Worm (Caenorhabditis elegans) whole organism, young adult: ENCODE data around the gene C43G2.3.
"Not testable (repeated sequence)": the region's sequence is repeated elsewhere in the genome, so short reads cannot be mapped to it uniquely, and the experiment has no call there.

ENCODE experiments used
- B0035.1 ChIP-seq: sonication (generic microtip); optimal IDR thresholded peaks from 2 replicates; lab custom pipeline; 2016; ENCODE audit warnings: missing genetic modification characterization, mild to moderate bottlenecking, missing compliant biosample characterization, missing genotype, missing genetic modification reagents
- B0336.3 ChIP-seq: fragments of 200-800 bp; sonication (Bioruptor generic); IDR thresholded peaks from 2 replicates; pipeline ENCODE4 v1.3.6; 2022; ENCODE audit warnings: missing genetic modification characterization, missing compliant biosample characterization
- C06A6.2 ChIP-seq: fragments of 200-800 bp; sonication (Bioruptor generic); conservative IDR thresholded peaks from 2 replicates; pipeline ENCODE4 v1.3.6; 2022; ENCODE audit warnings: missing genetic modification characterization, missing compliant biosample characterization
- F23B12.7 ChIP-seq: sonication (generic microtip); optimal IDR thresholded peaks from 2 replicates; lab custom pipeline; 2017; ENCODE audit warnings: missing genetic modification characterization, mild to moderate bottlenecking, missing compliant biosample characterization, antibody characterized with exemption, moderate library complexity; ENCODE audit not compliant: insufficient read depth
- F49E8.2 ChIP-seq: sonication (generic microtip); optimal IDR thresholded peaks from 3 replicates; lab custom pipeline; 2017; ENCODE audit warnings: missing genetic modification characterization, mild to moderate bottlenecking, missing compliant biosample characterization, antibody characterized with exemption, moderate library complexity; ENCODE audit not compliant: insufficient read depth
- K11D2.4 ChIP-seq: fragments of 200-800 bp; sonication (Bioruptor generic); IDR thresholded peaks from 2 replicates; pipeline ENCODE4 v1.3.6; 2022; ENCODE audit warnings: missing genetic modification reagents, missing genetic modification characterization, missing compliant biosample characterization
- Y56A3A.18 ChIP-seq: fragments of 200-800 bp; sonication (Bioruptor generic); IDR thresholded peaks from 2 replicates; pipeline ENCODE4 v1.3.6; 2022; ENCODE audit warnings: missing genetic modification reagents, missing genetic modification characterization, missing compliant biosample characterization
- akir-1 ChIP-seq: fragments of 200-800 bp; sonication (Bioruptor generic); optimal IDR thresholded peaks from 2 replicates; lab custom pipeline; 2018; ENCODE audit warnings: mild to moderate bottlenecking, missing genetic modification characterization, moderate library complexity, missing compliant biosample characterization
- aptf-2 ChIP-seq: fragments of 200-800 bp; sonication (Bioruptor generic); conservative IDR thresholded peaks from 2 replicates; pipeline ENCODE4 v1.3.6; 2022; ENCODE audit warnings: missing genetic modification reagents, missing genetic modification characterization, missing compliant biosample characterization
- attf-3 ChIP-seq: fragments of 200-800 bp; sonication (Bioruptor generic); conservative IDR thresholded peaks from 2 replicates; pipeline ENCODE4 v1.3.6; 2022; ENCODE audit warnings: missing genetic modification reagents, missing genetic modification characterization, missing compliant biosample characterization
- attf-5 ChIP-seq: fragments of 200-800 bp; sonication (Bioruptor generic); optimal IDR thresholded peaks from 2 replicates; lab custom pipeline; 2018; ENCODE audit warnings: mild to moderate bottlenecking, missing genetic modification characterization, missing compliant biosample characterization
- cebp-1 ChIP-seq, 2 experiments: fragments of 200-800 bp in 1 of 2; sonication (Bioruptor generic) in 1 of 2; sonication (generic microtip) in 1 of 2; IDR thresholded peaks in 1 of 2; optimal IDR thresholded peaks in 1 of 2; 2 replicates each; pipeline versions ENCODE4 v1.3.6 to Lab custom; 2017 to 2022; ENCODE audit warnings: missing compliant biosample characterization in 2 of 2, missing genetic modification characterization in 2 of 2, mild to moderate bottlenecking in 1 of 2, missing genetic modification reagents in 1 of 2, moderate library complexity in 1 of 2
- ceh-79 ChIP-seq: sonication (generic microtip); optimal IDR thresholded peaks from 2 replicates; lab custom pipeline; 2017; ENCODE audit warnings: mild to moderate bottlenecking, missing genetic modification characterization, missing compliant biosample characterization
- chd-7 ChIP-seq: sonication (generic microtip); optimal IDR thresholded peaks from 2 replicates; lab custom pipeline; 2016; ENCODE audit warnings: mild to moderate bottlenecking, missing genetic modification characterization, moderate library complexity, missing compliant biosample characterization
- egl-18 ChIP-seq: fragments of 200-800 bp; sonication (Bioruptor generic); IDR thresholded peaks from 2 replicates; pipeline ENCODE4 v1.3.6; 2022; ENCODE audit warnings: missing genetic modification reagents, missing genetic modification characterization, missing compliant biosample characterization
- ekl-4 ChIP-seq: fragments of 200-800 bp; sonication (Bioruptor generic); IDR thresholded peaks from 2 replicates; pipeline ENCODE4 v1.3.6; 2022; ENCODE audit warnings: missing genetic modification reagents, missing genetic modification characterization, missing compliant biosample characterization
- gei-17 ChIP-seq: fragments of 200-800 bp; sonication (Bioruptor generic); optimal IDR thresholded peaks from 2 replicates; lab custom pipeline; 2018; ENCODE audit warnings: mild to moderate bottlenecking, missing genetic modification characterization, missing compliant biosample characterization
- lag-1 ChIP-seq: fragments of 200-800 bp; sonication (Bioruptor generic); IDR thresholded peaks from 2 replicates; pipeline ENCODE4 v1.3.6; 2022; ENCODE audit warnings: missing genetic modification reagents, missing genetic modification characterization, missing compliant biosample characterization
- madf-3 ChIP-seq: fragments of 200-800 bp; sonication (Bioruptor generic); IDR thresholded peaks from 2 replicates; pipeline ENCODE4 v1.3.6; 2022; ENCODE audit warnings: missing genetic modification reagents, missing genetic modification characterization, missing compliant biosample characterization
- madf-6 ChIP-seq: fragments of 200-800 bp; sonication (Bioruptor generic); IDR thresholded peaks from 2 replicates; pipeline ENCODE4 v1.3.6; 2022; ENCODE audit warnings: missing genetic modification reagents, missing genetic modification characterization, missing compliant biosample characterization
- mel-28 ChIP-seq: sonication (generic microtip); optimal IDR thresholded peaks from 2 replicates; lab custom pipeline; 2016; ENCODE audit warnings: borderline replicate concordance, mild to moderate bottlenecking, missing genetic modification characterization, missing compliant biosample characterization
- nfya-2 ChIP-seq: fragments of 200-800 bp; sonication (Bioruptor generic); IDR thresholded peaks from 2 replicates; pipeline ENCODE4 v1.3.6; 2022; ENCODE audit warnings: missing genetic modification reagents, missing genetic modification characterization, missing compliant biosample characterization
- nhr-80 ChIP-seq: sonication (generic microtip); optimal IDR thresholded peaks from 2 replicates; lab custom pipeline; 2016; ENCODE audit warnings: missing genetic modification characterization, missing compliant biosample characterization
- repo-1 ChIP-seq: sonication (generic microtip); optimal IDR thresholded peaks from 2 replicates; lab custom pipeline; 2017; ENCODE audit warnings: mild to moderate bottlenecking, missing genetic modification characterization, missing compliant biosample characterization
- sea-2 ChIP-seq: fragments of 200-800 bp; sonication (Bioruptor generic); IDR thresholded peaks from 2 replicates; pipeline ENCODE4 v1.3.6; 2022; ENCODE audit warnings: missing genetic modification characterization, missing compliant biosample characterization
- snpc-1.1 ChIP-seq: sonication (generic microtip); optimal IDR thresholded peaks from 2 replicates; lab custom pipeline; 2017; ENCODE audit warnings: missing genetic modification characterization, mild to moderate bottlenecking, missing compliant biosample characterization, antibody characterized with exemption, moderate library complexity, missing genotype, missing genetic modification reagents; ENCODE audit not compliant: insufficient read depth
- snpc-1.3 ChIP-seq: sonication (generic microtip); optimal IDR thresholded peaks from 2 replicates; lab custom pipeline; 2017; ENCODE audit warnings: missing genetic modification characterization, mild to moderate bottlenecking, missing compliant biosample characterization, antibody characterized with exemption, moderate library complexity, missing genotype, missing genetic modification reagents; ENCODE audit not compliant: insufficient read depth
- snpc-4 ChIP-seq, 5 experiments: fragments of 150-350 bp in 1 of 5; sonication (generic microtip) in 4 of 5; optimal IDR thresholded peaks; 2 replicates each; lab custom pipeline; 2014 to 2018; ENCODE audit warnings: missing genetic modification characterization in 5 of 5, missing biosample characterization in 3 of 5, antibody characterized with exemption in 2 of 5, mild to moderate bottlenecking in 2 of 5, missing compliant biosample characterization in 2 of 5, missing genotype in 2 of 5, moderate library complexity in 2 of 5, missing genetic modification reagents in 1 of 5
- ztf-18 ChIP-seq: sonication (generic microtip); optimal IDR thresholded peaks from 2 replicates; lab custom pipeline; 2016; ENCODE audit warnings: missing genotype, mild to moderate bottlenecking, missing genetic modification characterization, missing compliant biosample characterization
- ztf-26 ChIP-seq: sonication (generic microtip); optimal IDR thresholded peaks from 2 replicates; lab custom pipeline; 2017; ENCODE audit warnings: missing genetic modification characterization, missing compliant biosample characterization

Gene C43G2.3

ce11 chrIV:6598740-6599139 lies 20.7 kb downstream of the C43G2.3 start, which contains the start of gene nspb-5:
TSS of gene nspb-5 (plus strand) at chrIV:6599040.
- TF ChIP-seq Y56A3A.18 (GFP tag; lab: Robert Waterston, UW); ztf-26 (tag; lab: Kevin White, UChicago); snpc-1.1: not testable (repeated sequence)
- TF ChIP-seq, all 124 proteins: peak for 0; not testable (repeated sequence) for 124

DNA sequence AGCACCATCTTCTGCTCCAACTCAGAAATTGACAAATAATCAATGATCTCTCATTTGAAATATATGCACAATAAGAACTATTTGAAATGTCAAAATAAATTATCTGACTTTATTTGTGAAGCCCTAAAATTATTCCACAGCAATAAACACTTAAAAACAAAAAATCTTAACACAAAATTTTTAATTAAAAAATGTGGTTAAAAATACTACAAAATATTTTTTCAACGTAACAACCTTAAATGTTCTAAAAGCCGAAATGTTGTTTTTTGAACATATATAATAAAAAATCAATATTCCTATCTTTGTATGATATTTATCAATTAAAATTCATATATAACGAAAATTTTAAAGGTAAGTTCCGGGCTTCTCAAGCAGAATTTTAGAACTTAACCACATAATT lies 21.4 kb downstream of the C43G2.3 start, which contains the start of gene F38A5.8:
Gene F38A5.8, plus strand, starts transcription at position 301 of the 400 bp plus-strand sequence.
- no peak for TF ChIP-seq egl-18 (GFP tag; lab: Robert Waterston, UW)
- no peak for TF ChIP-seq nfya-2
- TF ChIP-seq, all 124 proteins: peak for 0

DNA sequence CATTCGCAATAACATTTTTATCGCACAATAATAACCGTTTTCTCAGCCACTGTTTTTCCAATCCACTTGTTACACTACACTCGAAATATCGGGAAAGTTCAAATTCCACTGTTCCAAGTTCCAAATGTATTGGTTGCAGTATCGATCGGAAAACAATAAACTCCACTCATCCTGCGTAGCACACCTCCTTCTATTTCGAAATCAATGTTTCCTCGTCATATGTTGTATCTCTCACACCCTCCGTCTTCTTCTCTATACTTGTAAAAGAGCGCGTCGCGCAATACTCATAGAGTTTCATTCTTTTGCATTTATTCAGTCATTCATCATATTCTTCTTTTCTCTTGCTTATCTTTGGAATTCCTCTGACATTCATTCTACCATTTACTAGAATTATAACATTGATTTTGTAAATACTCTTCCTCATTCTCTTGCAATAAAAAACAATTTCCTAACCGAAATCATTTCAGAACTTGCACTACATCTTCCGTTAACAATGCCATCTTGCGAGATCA lies 23.3 kb downstream of the C43G2.3 start, which contains the start of gene sup-36:
Gene sup-36, plus strand, starts transcription at position 462 of the 512 bp plus-strand sequence.
- no peak for TF ChIP-seq madf-3
- TF ChIP-seq F49E8.2 (tag; lab: Kevin White, UChicago) = no peak
- TF ChIP-seq ekl-4 (GFP tag; lab: Robert Waterston, UW) = no peak
- no peak for TF ChIP-seq aptf-2
- no peak for TF ChIP-seq F23B12.7 (tag; lab: Kevin White, UChicago)
- TF ChIP-seq nhr-80 (tag; lab: Kevin White, UChicago) = peak; percentile 31
- peak; percentile 46 for TF ChIP-seq attf-5 (GFP tag; lab: Kevin White, UChicago)
- no peak for TF ChIP-seq mel-28 (tag; lab: Kevin White, UChicago)
- TF ChIP-seq cebp-1 (GFP tag; IDR thresholded peaks at IDR 0.05; lab: Robert Waterston, UW) = peak; percentile 84
- TF ChIP-seq cebp-1 (tag; optimal IDR thresholded peaks at IDR 0.05; lab: Kevin White, UChicago) = peak; percentile 90
- TF ChIP-seq akir-1 = no peak
- TF ChIP-seq chd-7 (tag; lab: Kevin White, UChicago) = no peak
- TF ChIP-seq, all 124 proteins: peak for 3

DNA sequence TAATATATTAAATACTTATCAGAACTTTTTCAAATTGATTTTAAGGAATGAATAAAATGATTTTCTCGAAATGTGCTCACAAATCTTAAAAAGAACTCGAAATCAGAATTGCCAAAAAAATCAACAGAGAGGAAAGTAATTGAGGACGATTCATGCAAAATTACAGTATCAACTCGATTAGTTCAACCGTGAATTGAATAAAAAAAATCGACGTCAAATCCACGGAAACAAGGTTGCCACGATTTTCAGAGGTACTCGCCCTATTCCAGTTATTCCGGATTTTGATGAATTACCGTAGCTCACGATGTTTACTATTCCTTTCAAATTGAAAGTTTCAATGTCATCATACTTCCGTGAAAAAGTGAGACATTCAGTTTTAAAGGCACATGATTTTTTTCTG lies 24.4 kb downstream of the C43G2.3 start, which contains the start of gene F15B10.3:
Gene F15B10.3, plus strand, starts transcription at position 301 of the 400 bp plus-strand sequence.
- no peak for TF ChIP-seq lag-1 (GFP tag; lab: Robert Waterston, UW)
- no peak for TF ChIP-seq B0336.3
- TF ChIP-seq attf-3 (GFP tag; lab: Robert Waterston, UW) = no peak
- no peak for TF ChIP-seq akir-1

DNA sequence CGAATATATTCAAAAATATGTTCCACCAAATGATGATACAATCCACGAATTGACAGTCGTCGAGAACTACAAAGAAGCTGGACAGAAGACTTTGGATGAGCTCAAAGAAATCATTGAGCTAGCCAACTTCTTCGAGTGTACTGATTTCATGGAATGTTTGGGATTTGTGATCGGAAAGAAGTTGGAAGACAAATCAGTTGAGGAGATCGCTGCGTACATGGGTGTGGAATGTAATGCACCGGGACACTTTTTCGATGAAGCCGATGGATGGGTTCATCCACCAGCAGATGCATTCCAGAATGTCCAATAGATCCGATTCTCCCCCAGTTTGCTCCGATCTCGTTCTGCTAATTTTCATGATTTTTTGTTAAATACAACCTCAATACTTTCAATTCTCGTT lies 25.5 kb downstream of the C43G2.3 start:
- TF ChIP-seq repo-1 (tag; lab: Kevin White, UChicago) (peak; percentile 53), chd-7 (tag; lab: Kevin White, UChicago) (peak; percentile 8), snpc-1.3 (tag; lab: Kevin White, UChicago) (no peak)

- no peak for TF ChIP-seq ceh-79 (tag; lab: Kevin White, UChicago)
- no peak for TF ChIP-seq snpc-4 (GFP tag; optimal IDR thresholded peaks at IDR 0.05; lab: Kevin White, UChicago)
- TF ChIP-seq snpc-4 (tag; optimal IDR thresholded peaks at IDR 0.05; lab: Kevin White, UChicago) = no peak
- TF ChIP-seq gei-17 (GFP tag; lab: Kevin White, UChicago) = no peak
- no peak for TF ChIP-seq K11D2.4 (GFP tag; lab: Robert Waterston, UW)
- TF ChIP-seq madf-6 = no peak
- no peak for TF ChIP-seq B0035.1 (tag; lab: Kevin White, UChicago)
- no peak for TF ChIP-seq C06A6.2 (GFP tag; lab: Robert Waterston, UW)
- TF ChIP-seq ztf-18 (tag; lab: Kevin White, UChicago) = no peak
- no peak for TF ChIP-seq egl-18 (GFP tag; lab: Robert Waterston, UW)
- no peak for TF ChIP-seq sea-2 (GFP tag; lab: Robert Waterston, UW)
- TF ChIP-seq, all 124 proteins: peak for 0
Observed at ce11 chrIV:6605863-6606262, 27.8 kb downstream of the C43G2.3 start, which contains the start of gene nstp-2. TSS of gene nstp-2 (minus strand) at chrIV:6606188.
